Worm (Caenorhabditis elegans): ENCODE results near the gene C01G12.7.
A peak's percentile ranks its signal among the peaks of the same experiment; 100 is the strongest.

Gene C01G12.7

DNA sequence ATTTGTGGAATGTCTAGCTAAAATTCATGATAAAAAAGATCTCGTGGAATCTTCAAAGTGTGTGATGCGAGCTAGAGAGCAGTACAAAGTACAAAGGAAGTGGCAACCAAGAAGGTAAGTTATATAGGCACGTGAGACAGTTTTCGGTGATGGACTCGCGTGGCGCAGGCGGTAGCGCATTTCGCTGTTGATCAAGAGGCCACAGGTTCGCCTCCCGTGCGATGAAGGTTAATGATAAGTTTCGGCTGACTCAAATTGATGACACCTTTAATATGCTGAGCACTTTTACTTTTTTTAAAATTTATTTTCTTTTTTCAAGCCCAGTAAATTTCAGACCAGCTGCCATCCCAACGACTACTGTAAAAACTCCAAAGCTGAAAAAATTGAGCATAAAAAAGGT, 25.2 kb upstream of the C01G12.7 start (continued):
- peak; percentile 55 for TF ChIP-seq snpc-1.3 (tag; optimal IDR thresholded peaks at IDR 0.05; ENCODE audit: insufficient read depth)
- peak; percentile 69; the same call in 1 of the 2 replicates for TF ChIP-seq ekl-4 (GFP tag; IDR thresholded peaks at IDR 0.05)
- TF ChIP-seq nfya-2 (GFP tag; IDR thresholded peaks at IDR 0.05) = no peak
- TF ChIP-seq cebp-2 (GFP tag; IDR thresholded peaks at IDR 0.05) = peak; percentile 88; the same call in 1 of the 2 replicates
- 0 out of 2 replicates have a peak, but pooled peaks have one; percentile 20 for TF ChIP-seq egl-18 (GFP tag; IDR thresholded peaks at IDR 0.05)
- TF ChIP-seq lin-40 (tag; optimal IDR thresholded peaks at IDR 0.05) = peak; percentile 12
- peak; percentile 46; the same call in 1 of the 2 replicates for TF ChIP-seq pbrm-1 (GFP tag; IDR thresholded peaks at IDR 0.05)
- peak; percentile 66; the same call in 1 of the 2 replicates for TF ChIP-seq egl-44 (GFP tag; IDR thresholded peaks at IDR 0.05)
- TF ChIP-seq zfh-2 (GFP tag; conservative IDR thresholded peaks at IDR 0.05) = no peak
- peak; percentile 94 for TF ChIP-seq die-1 (tag; optimal IDR thresholded peaks at IDR 0.05)
- TF ChIP-seq rec-8 (tag; optimal IDR thresholded peaks at IDR 0.05) = peak; percentile 77 to 87
- no peak for TF ChIP-seq ztf-3 (GFP tag; optimal IDR thresholded peaks at IDR 0.05)
- no peak for TF ChIP-seq attf-6 (GFP tag; IDR thresholded peaks at IDR 0.05)
- no peak for TF ChIP-seq nfya-1 (tag; optimal IDR thresholded peaks at IDR 0.05; ENCODE audit: borderline replicate concordance, insufficient read depth)
- peak; percentile 30 for TF ChIP-seq nhr-80 (tag; optimal IDR thresholded peaks at IDR 0.05)
- TF ChIP-seq madf-6 (GFP tag; IDR thresholded peaks at IDR 0.05) = peak; percentile 72
- peak; percentile 60; the same call in 1 of the 2 replicates for TF ChIP-seq hsf-1 (GFP tag; IDR thresholded peaks at IDR 0.05)
- TF ChIP-seq ceh-27 (GFP tag; optimal IDR thresholded peaks at IDR 0.05) = peak; percentile 59
- peak; percentile 41 for TF ChIP-seq madf-10 (tag; optimal IDR thresholded peaks at IDR 0.05)
- peak; percentile 64; the same call in 1 of the 2 replicates for TF ChIP-seq bed-2 (GFP tag; IDR thresholded peaks at IDR 0.05)
- TF ChIP-seq mes-4 (tag; optimal IDR thresholded peaks at IDR 0.05) = peak; percentile 68
- TF ChIP-seq F57C9.4 (tag; optimal IDR thresholded peaks at IDR 0.05) = peak; percentile 15
- TF ChIP-seq B0035.1 (tag; optimal IDR thresholded peaks at IDR 0.05) = no peak
- TF ChIP-seq ama-1 (optimal IDR thresholded peaks at IDR 0.05) = no peak
- TF ChIP-seq ama-1 (GFP tag; optimal IDR thresholded peaks at IDR 0.05) = peak in 1 of 2 experiments; percentile 34
- TF ChIP-seq ztf-18 (tag; optimal IDR thresholded peaks at IDR 0.05) = peak; percentile 70
- TF ChIP-seq let-526 (GFP tag; IDR thresholded peaks at IDR 0.05) = no peak
- 0 out of 2 replicates have a peak, but pooled peaks have one; percentile 41 for TF ChIP-seq Y56A3A.18 (GFP tag; IDR thresholded peaks at IDR 0.05)
- no peak for TF ChIP-seq sea-2 (GFP tag; IDR thresholded peaks at IDR 0.05)
- no peak for TF ChIP-seq aptf-2 (GFP tag; conservative IDR thresholded peaks at IDR 0.05)
- peak; percentile 36 for TF ChIP-seq unc-130 (GFP tag; optimal IDR thresholded peaks at IDR 0.05)
- TF ChIP-seq pha-4 (tag; optimal IDR thresholded peaks at IDR 0.05) = no peak
- TF ChIP-seq lag-1 (GFP tag; IDR thresholded peaks at IDR 0.05) = no peak
- 0 out of 2 replicates have a peak, but pooled peaks have one; percentile 25 for TF ChIP-seq hmg-20 (GFP tag; IDR thresholded peaks at IDR 0.05)
- TF ChIP-seq tbp1 (GFP tag; optimal IDR thresholded peaks at IDR 0.05) = peak; percentile 90
- 0 out of 2 replicates have a peak, but pooled peaks have one; percentile 48 for TF ChIP-seq lir-1 (GFP tag; conservative IDR thresholded peaks at IDR 0.05)
- no peak for TF ChIP-seq ceh-58 (GFP tag; IDR thresholded peaks at IDR 0.05)
- TF ChIP-seq efl-1 (GFP tag; optimal IDR thresholded peaks at IDR 0.05) = no peak
- TF ChIP-seq lsl-1 (GFP tag; optimal IDR thresholded peaks at IDR 0.05) = peak; percentile 44
- peak; percentile 69 for TF ChIP-seq zim-3 (tag; optimal IDR thresholded peaks at IDR 0.05)
- peak; percentile 62 for TF ChIP-seq rcor-1 (GFP tag; IDR thresholded peaks at IDR 0.05)
- TF ChIP-seq Y79H2A.3 (GFP tag; conservative IDR thresholded peaks at IDR 0.05) = 0 out of 2 replicates have a peak, but pooled peaks have one; percentile 33
- peak; percentile 20 for TF ChIP-seq ets-4 (GFP tag; optimal IDR thresholded peaks at IDR 0.05)
- TF ChIP-seq ceh-40 (GFP tag; IDR thresholded peaks at IDR 0.05) = 0 out of 2 replicates have a peak, but pooled peaks have one; percentile 82
- TF ChIP-seq K12H6.12 (tag; optimal IDR thresholded peaks at IDR 0.05) = no peak
- TF ChIP-seq Y95B8A.8 (GFP tag; IDR thresholded peaks at IDR 0.05) = 0 out of 2 replicates have a peak, but pooled peaks have one; percentile 16
- peak; percentile 54 for TF ChIP-seq ztf-26 (tag; optimal IDR thresholded peaks at IDR 0.05)
- TF ChIP-seq lin-54 (GFP tag; optimal IDR thresholded peaks at IDR 0.05) = no peak
- TF ChIP-seq dox-1 (GFP tag; IDR thresholded peaks at IDR 0.05) = peak; percentile 68

Data from whole organism, young adult.